In genomic region chr2L:8030693-8031210, dm6 we compare ENCODE assay signal across 6 fruit fly cellular contexts.
TF ChIP-seq lines count a peak whose summit lies in the region.

TSS of gene Cka (plus strand) at chr2L:8030721.

- no peak for TF ChIP-seq CTCF in whole organism, embryonic (GFP tag; optimal IDR thresholded peaks at IDR 0.05; lab: Kevin White, UChicago)

TF ChIP-seq in whole organism, 6 proteins besides CTCF, POLR2A, EP300 and RAD21:
- TF ChIP-seq CG8478 (optimal IDR thresholded peaks at IDR 0.05; lab: Kevin White, UChicago) (peak; percentile 77), Dll (optimal IDR thresholded peaks at IDR 0.05; lab: Kevin White, UChicago) (no peak), EcR (GFP tag; optimal IDR thresholded peaks at IDR 0.05; lab: Kevin White, UChicago) (no peak), usp (GFP tag; optimal IDR thresholded peaks at IDR 0.05; lab: Kevin White, UChicago) (no peak), psq (optimal IDR thresholded peaks at IDR 0.05; lab: Kevin White, UChicago) (no peak), pan (optimal IDR thresholded peaks at IDR 0.05; lab: Kevin White, UChicago) (no peak)

TF ChIP-seq in whole organism, adult, 20 proteins besides CTCF, POLR2A, EP300 and RAD21:
- peak; percentile 12 for TF ChIP-seq CG11617 (GFP tag; optimal IDR thresholded peaks at IDR 0.05; lab: Kevin White, UChicago)
- peak; percentile 4 for TF ChIP-seq CG33017 (tag; optimal IDR thresholded peaks at IDR 0.05; lab: Kevin White, UChicago)
- no peak for TF ChIP-seq ovo (GFP tag; optimal IDR thresholded peaks at IDR 0.05; lab: Kevin White, UChicago)
- peak; percentile 32 for TF ChIP-seq bab1 (GFP tag; optimal IDR thresholded peaks at IDR 0.05; lab: Kevin White, UChicago)
- peak; percentile 41 for TF ChIP-seq CG12768 (GFP tag; optimal IDR thresholded peaks at IDR 0.05; lab: Kevin White, UChicago)
- TF ChIP-seq Crg-1 (GFP tag; optimal IDR thresholded peaks at IDR 0.05; lab: Kevin White, UChicago), result no peak
- TF ChIP-seq pad (GFP tag; optimal IDR thresholded peaks at IDR 0.05; lab: Kevin White, UChicago), result peak; percentile 64
- TF ChIP-seq Hr96 (GFP tag; optimal IDR thresholded peaks at IDR 0.05; lab: Kevin White, UChicago), result no peak
- TF ChIP-seq Mnt (GFP tag; optimal IDR thresholded peaks at IDR 0.05; lab: Kevin White, UChicago), result peak; percentile 65
- peak; percentile 30 for TF ChIP-seq cic (GFP tag; optimal IDR thresholded peaks at IDR 0.05; lab: Kevin White, UChicago)
- TF ChIP-seq CG14711 (tag; optimal IDR thresholded peaks at IDR 0.05; lab: Kevin White, UChicago), result peak; percentile 57
- peak; percentile 39 for TF ChIP-seq tj (GFP tag; optimal IDR thresholded peaks at IDR 0.05; lab: Kevin White, UChicago)

TF ChIP-seq in whole organism, embryonic, 481 proteins besides CTCF, POLR2A, EP300 and RAD21 (continues in another document):
- TF ChIP-seq psq (GFP tag; optimal IDR thresholded peaks at IDR 0.05; lab: Kevin White, UChicago), result no peak
- peak; percentile 38 for TF ChIP-seq nom (GFP tag; optimal IDR thresholded peaks at IDR 0.05; lab: Kevin White, UChicago)
- no peak for TF ChIP-seq da (GFP tag; optimal IDR thresholded peaks at IDR 0.05; lab: Kevin White, UChicago)
- peak; percentile 17 for TF ChIP-seq CG4282 (GFP tag; optimal IDR thresholded peaks at IDR 0.05; lab: Kevin White, UChicago)
- TF ChIP-seq Chrac-16 (GFP tag; optimal IDR thresholded peaks at IDR 0.05; lab: Kevin White, UChicago), result no peak
- no peak for TF ChIP-seq CG4404 (GFP tag; IDR thresholded peaks at IDR 0.05; lab: Robert Waterston, UW)
- TF ChIP-seq vvl (GFP tag; IDR thresholded peaks at IDR 0.05; lab: Robert Waterston, UW), result peak; percentile 50
- peak; percentile 59 for TF ChIP-seq pzg (GFP tag; optimal IDR thresholded peaks at IDR 0.05; lab: Kevin White, UChicago)
- TF ChIP-seq CG17186 (GFP tag; optimal IDR thresholded peaks at IDR 0.05; lab: Kevin White, UChicago), result peak; percentile 36
- TF ChIP-seq NC2α (GFP tag; optimal IDR thresholded peaks at IDR 0.05; lab: Kevin White, UChicago), result no peak
- no peak for TF ChIP-seq CG14965 (GFP tag; optimal IDR thresholded peaks at IDR 0.05; lab: Kevin White, UChicago; ENCODE audit: borderline replicate concordance)
- no peak for TF ChIP-seq bcd (GFP tag; optimal IDR thresholded peaks at IDR 0.05; lab: Kevin White, UChicago)
- TF ChIP-seq Drgx (GFP tag; IDR thresholded peaks at IDR 0.05; lab: Robert Waterston, UW), result no peak
- TF ChIP-seq CG11723 (GFP tag; optimal IDR thresholded peaks at IDR 0.05; lab: Kevin White, UChicago), result no peak
- TF ChIP-seq CG12104 (GFP tag; optimal IDR thresholded peaks at IDR 0.05; lab: Kevin White, UChicago), result no peak
- no peak for TF ChIP-seq Aef1 (GFP tag; IDR thresholded peaks at IDR 0.05; lab: Robert Waterston, UW)
- no peak for TF ChIP-seq Dad (GFP tag; optimal IDR thresholded peaks at IDR 0.05; lab: Kevin White, UChicago)
- no peak for TF ChIP-seq Doc3 (GFP tag; IDR thresholded peaks at IDR 0.05; lab: Robert Waterston, UW; ENCODE audit: partially characterized antibody)
- TF ChIP-seq CG4360 (GFP tag; IDR thresholded peaks at IDR 0.05; lab: Robert Waterston, UW), result no peak

TF ChIP-seq in whole organism, prepupa, 60 proteins besides CTCF, POLR2A, EP300 and RAD21 (continues in another document):
- peak; percentile 42 for TF ChIP-seq dsx (GFP tag; optimal IDR thresholded peaks at IDR 0.05; lab: Kevin White, UChicago; ENCODE audit: poor library complexity, severe bottlenecking)
- TF ChIP-seq CG8319 (GFP tag; optimal IDR thresholded peaks at IDR 0.05; lab: Kevin White, UChicago), result no peak
- no peak for TF ChIP-seq Smox (GFP tag; optimal IDR thresholded peaks at IDR 0.05; lab: Kevin White, UChicago)
- TF ChIP-seq Eip93F (GFP tag; optimal IDR thresholded peaks at IDR 0.05; lab: Kevin White, UChicago), result no peak
- TF ChIP-seq Blimp-1 (GFP tag; optimal IDR thresholded peaks at IDR 0.05; lab: Kevin White, UChicago), result no peak
- no peak for TF ChIP-seq CG11902 (GFP tag; optimal IDR thresholded peaks at IDR 0.05; lab: Kevin White, UChicago)
- TF ChIP-seq topi (GFP tag; optimal IDR thresholded peaks at IDR 0.05; lab: Kevin White, UChicago), result no peak
- no peak for TF ChIP-seq Hr39 (GFP tag; optimal IDR thresholded peaks at IDR 0.05; lab: Kevin White, UChicago)
- TF ChIP-seq OdsH (GFP tag; optimal IDR thresholded peaks at IDR 0.05; lab: Kevin White, UChicago), result no peak
- TF ChIP-seq pdm3 (GFP tag; optimal IDR thresholded peaks at IDR 0.05; lab: Kevin White, UChicago), result no peak
- no peak for TF ChIP-seq Hr4 (GFP tag; optimal IDR thresholded peaks at IDR 0.05; lab: Kevin White, UChicago)
- TF ChIP-seq CG1621 (tag; optimal IDR thresholded peaks at IDR 0.05; lab: Kevin White, UChicago), result peak; percentile 39
- TF ChIP-seq CG31627 (GFP tag; optimal IDR thresholded peaks at IDR 0.05; lab: Kevin White, UChicago), result no peak
- TF ChIP-seq svp (GFP tag; lab: Kevin White, UChicago), result no peak
- no peak for TF ChIP-seq spab (GFP tag; optimal IDR thresholded peaks at IDR 0.05; lab: Kevin White, UChicago)
- TF ChIP-seq ss (GFP tag; optimal IDR thresholded peaks at IDR 0.05; lab: Kevin White, UChicago), result peak; percentile 21 to 40
- TF ChIP-seq CG10631 (GFP tag; optimal IDR thresholded peaks at IDR 0.05; lab: Kevin White, UChicago), result no peak
- no peak for TF ChIP-seq CG10669 (GFP tag; optimal IDR thresholded peaks at IDR 0.05; lab: Kevin White, UChicago)
- TF ChIP-seq Sox15 (GFP tag; optimal IDR thresholded peaks at IDR 0.05; lab: Kevin White, UChicago), result no peak
- TF ChIP-seq dac (GFP tag; optimal IDR thresholded peaks at IDR 0.05; lab: Kevin White, UChicago), result no peak
- no peak for TF ChIP-seq Hr38 (GFP tag; optimal IDR thresholded peaks at IDR 0.05; lab: Kevin White, UChicago)

TF ChIP-seq in whole organism, pupa, 21 proteins besides CTCF, POLR2A, EP300 and RAD21:
- peak; percentile 69; the same call in 1 of the 3 replicates for TF ChIP-seq CG4496 (GFP tag; IDR thresholded peaks at IDR 0.05; lab: Robert Waterston, UW)
- TF ChIP-seq CG12605 (GFP tag; IDR thresholded peaks at IDR 0.05; lab: Robert Waterston, UW), result no peak
- no peak for TF ChIP-seq CG9948 (tag; optimal IDR thresholded peaks at IDR 0.05; lab: Kevin White, UChicago)
- no peak for TF ChIP-seq rn (GFP tag; IDR thresholded peaks at IDR 0.05; lab: Robert Waterston, UW)
- no peak for TF ChIP-seq CG32121 (GFP tag; IDR thresholded peaks at IDR 0.05; lab: Robert Waterston, UW)
- no peak for TF ChIP-seq gl (tag; optimal IDR thresholded peaks at IDR 0.05; lab: Kevin White, UChicago)
- TF ChIP-seq Snoo (tag; optimal IDR thresholded peaks at IDR 0.05; lab: Kevin White, UChicago), result peak; percentile 5
- TF ChIP-seq CG10348 (GFP tag; IDR thresholded peaks at IDR 0.05; lab: Robert Waterston, UW), result no peak
- TF ChIP-seq Pif1B (GFP tag; optimal IDR thresholded peaks at IDR 0.05; lab: Kevin White, UChicago), result no peak
- TF ChIP-seq CG14655 (GFP tag; optimal IDR thresholded peaks at IDR 0.05; lab: Kevin White, UChicago), result no peak
- TF ChIP-seq fd96Ca (GFP tag; IDR thresholded peaks at IDR 0.05; lab: Robert Waterston, UW), result peak; percentile 44; the same call in 1 of the 3 replicates
- TF ChIP-seq CG34367 (tag; optimal IDR thresholded peaks at IDR 0.05; lab: Kevin White, UChicago), result no peak
- peak; percentile 57 for TF ChIP-seq CG13204 (GFP tag; optimal IDR thresholded peaks at IDR 0.05; lab: Kevin White, UChicago)
- no peak for TF ChIP-seq CG8301 (tag; optimal IDR thresholded peaks at IDR 0.05; lab: Kevin White, UChicago)
- no peak for TF ChIP-seq Pif1A (GFP tag; optimal IDR thresholded peaks at IDR 0.05; lab: Kevin White, UChicago)
- TF ChIP-seq Ets98B (GFP tag; IDR thresholded peaks at IDR 0.05; lab: Robert Waterston, UW), result no peak
- peak; percentile 34 for TF ChIP-seq CG8159 (tag; optimal IDR thresholded peaks at IDR 0.05; lab: Kevin White, UChicago)
- TF ChIP-seq D1 (tag; optimal IDR thresholded peaks at IDR 0.05; lab: Kevin White, UChicago), result no peak
- no peak for TF ChIP-seq EcR (GFP tag; optimal IDR thresholded peaks at IDR 0.05; lab: Kevin White, UChicago)
- no peak for TF ChIP-seq CG17806 (tag; optimal IDR thresholded peaks at IDR 0.05; lab: Kevin White, UChicago)
- TF ChIP-seq CG15710 (tag; optimal IDR thresholded peaks at IDR 0.05; lab: Kevin White, UChicago), result no peak

TF ChIP-seq in whole organism, wandering third instar larva, 38 proteins besides CTCF, POLR2A, EP300 and RAD21:
- TF ChIP-seq CG9705 (GFP tag; optimal IDR thresholded peaks at IDR 0.05; lab: Kevin White, UChicago) (no peak), CrebA (GFP tag; optimal IDR thresholded peaks at IDR 0.05; lab: Kevin White, UChicago; ENCODE audit: borderline replicate concordance) (no peak), lola (GFP tag; optimal IDR thresholded peaks at IDR 0.05; lab: Kevin White, UChicago) (peak; percentile 54), woc (GFP tag; optimal IDR thresholded peaks at IDR 0.05; lab: Kevin White, UChicago) (no peak), Rel (GFP tag; optimal IDR thresholded peaks at IDR 0.05; lab: Kevin White, UChicago) (no peak), Rel (tag; optimal IDR thresholded peaks at IDR 0.05; lab: Kevin White, UChicago) (peak; percentile 72), h (GFP tag; optimal IDR thresholded peaks at IDR 0.05; lab: Kevin White, UChicago) (peak; percentile 23), GATAd (GFP tag; optimal IDR thresholded peaks at IDR 0.05; lab: Kevin White, UChicago) (no peak), HLH106 (tag; optimal IDR thresholded peaks at IDR 0.05; lab: Kevin White, UChicago) (no peak), Sp1 (GFP tag; optimal IDR thresholded peaks at IDR 0.05; lab: Kevin White, UChicago) (peak; percentile 43), Jra (GFP tag; optimal IDR thresholded peaks at IDR 0.05; lab: Kevin White, UChicago) (no peak), Dif (GFP tag; optimal IDR thresholded peaks at IDR 0.05; lab: Kevin White, UChicago; ENCODE audit: partially characterized antibody) (peak; percentile 62), N (GFP tag; optimal IDR thresholded peaks at IDR 0.05; lab: Kevin White, UChicago) (peak; percentile 35)
TF ChIP-seq in whole organism, wandering third instar larva: peak in this region for 6.
